Worm (Caenorhabditis elegans): Measurements from ENCODE around the gene col-121.

DNA sequence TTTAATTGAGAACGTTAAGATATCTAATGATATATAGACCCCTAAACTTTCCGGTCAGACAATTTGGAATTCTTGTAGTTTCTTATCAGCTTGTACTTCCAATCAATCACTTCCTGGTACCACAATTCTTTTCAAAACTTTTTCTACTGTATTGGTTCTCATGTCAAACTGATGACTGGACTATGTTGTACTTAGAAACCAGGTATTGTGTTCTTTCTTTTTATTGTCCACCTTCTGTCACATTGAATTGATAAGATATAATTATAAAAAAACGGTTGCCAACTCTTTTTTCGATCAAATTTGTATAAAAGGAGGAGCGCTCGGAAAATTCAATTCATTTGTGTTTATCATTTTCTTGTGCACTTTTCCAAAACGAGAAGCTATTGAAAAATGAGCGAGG is 17.7 kb downstream of the col-121 start, which contains the start of gene C10C5.4:
- no peak for TF ChIP-seq R02D3.7 (tag; optimal IDR thresholded peaks at IDR 0.05)
- TF ChIP-seq ama-1 (optimal IDR thresholded peaks at IDR 0.05) = no peak

Measured in whole organism, L2 larva.